Worm (Caenorhabditis elegans) whole organism, mixed stage, embryonic: ENCODE measurements around the gene F28E10.1.

Experiments used
- blmp-1 ChIP-seq: fragments of 150-350 bp; optimal IDR thresholded peaks from 2 replicates; lab custom pipeline; 2014; ENCODE audit warnings: missing biosample characterization, missing genetic modification characterization
- nhr-28 ChIP-seq: fragments of 150-350 bp; optimal IDR thresholded peaks from 2 replicates; lab custom pipeline; 2014; ENCODE audit warnings: missing biosample characterization, missing genetic modification characterization
- sptf-1 ChIP-seq: sonication (generic microtip); optimal IDR thresholded peaks from 2 replicates; lab custom pipeline; 2017; ENCODE audit warnings: mild to moderate bottlenecking, missing genetic modification characterization, moderate library complexity, missing compliant biosample characterization
- unc-39 ChIP-seq: fragments of 150-350 bp; optimal IDR thresholded peaks from 2 replicates; lab custom pipeline; 2014; ENCODE audit warnings: missing biosample characterization, missing genetic modification characterization

DNA sequence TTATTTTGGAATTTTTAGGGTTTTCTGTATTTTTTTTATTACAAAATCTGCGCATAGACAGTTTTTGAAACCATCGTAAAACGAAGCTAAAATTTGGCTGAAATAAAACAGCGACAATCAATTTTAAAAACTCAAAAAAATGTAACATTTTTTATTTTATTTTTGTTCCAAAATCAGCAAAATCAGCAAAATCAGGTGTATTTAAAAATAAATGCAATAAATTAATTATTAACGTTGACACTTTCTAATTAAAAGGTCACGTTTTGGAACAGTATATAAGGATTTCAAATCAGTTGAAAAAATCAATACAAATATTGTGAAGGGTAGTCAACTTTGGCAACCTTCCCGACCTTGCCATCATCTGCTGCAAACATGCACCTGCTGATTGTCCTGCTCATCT is 64.8 kb downstream of the F28E10.1 start, which contains the start of gene R105.1:
- TF ChIP-seq nhr-28 (tag; lab: Kevin White, UChicago) = no peak
- TF ChIP-seq blmp-1 = no peak
- no peak for TF ChIP-seq sptf-1 (tag; lab: Kevin White, UChicago)
- no peak for TF ChIP-seq unc-39 (tag; lab: Kevin White, UChicago)
